Fruit fly (Drosophila melanogaster) whole organism, prepupa: ENCODE results near the gene Tcs5.

Experiments used
- Blimp-1 ChIP-seq: fragments of 200-800 bp; sonication (Bioruptor generic); optimal IDR thresholded peaks from 3 replicates; lab custom pipeline; 2017; ENCODE audit warnings: missing biosample characterization, missing genetic modification characterization, mild to moderate bottlenecking, moderate library complexity, missing genetic modification reagents
- CG3919 ChIP-seq: fragments of 200-800 bp; sonication (Bioruptor generic); optimal IDR thresholded peaks from 3 replicates; lab custom pipeline; 2016; ENCODE audit warnings: missing biosample characterization, missing genetic modification characterization
- CG6808 ChIP-seq: fragments of 200-800 bp; sonication (Bioruptor generic); optimal IDR thresholded peaks from 3 replicates; lab custom pipeline; 2017; ENCODE audit warnings: missing biosample characterization, missing genetic modification characterization, mild to moderate bottlenecking, moderate library complexity, missing genetic modification reagents
- Sox102F ChIP-seq: fragments of 200-800 bp; sonication (Bioruptor generic); optimal IDR thresholded peaks from 2 replicates; lab custom pipeline; 2016; ENCODE audit warnings: missing biosample characterization, mild to moderate bottlenecking, missing genetic modification characterization
- achi ChIP-seq: fragments of 200-800 bp; sonication (Bioruptor generic); optimal IDR thresholded peaks from 3 replicates; lab custom pipeline; 2016; ENCODE audit warnings: missing biosample characterization, missing genetic modification characterization
- eg ChIP-seq: fragments of 200-800 bp; sonication (Bioruptor generic); IDR thresholded peaks from 3 replicates; pipeline ENCODE4 v1.3.6; 2022; ENCODE audit warnings: missing biosample characterization, missing genetic modification characterization
- fd59A ChIP-seq: fragments of 200-800 bp; sonication (Bioruptor generic); optimal IDR thresholded peaks from 2 replicates; lab custom pipeline; 2017; ENCODE audit warnings: missing biosample characterization, mild to moderate bottlenecking, missing genetic modification characterization, missing genetic modification reagents

DNA sequence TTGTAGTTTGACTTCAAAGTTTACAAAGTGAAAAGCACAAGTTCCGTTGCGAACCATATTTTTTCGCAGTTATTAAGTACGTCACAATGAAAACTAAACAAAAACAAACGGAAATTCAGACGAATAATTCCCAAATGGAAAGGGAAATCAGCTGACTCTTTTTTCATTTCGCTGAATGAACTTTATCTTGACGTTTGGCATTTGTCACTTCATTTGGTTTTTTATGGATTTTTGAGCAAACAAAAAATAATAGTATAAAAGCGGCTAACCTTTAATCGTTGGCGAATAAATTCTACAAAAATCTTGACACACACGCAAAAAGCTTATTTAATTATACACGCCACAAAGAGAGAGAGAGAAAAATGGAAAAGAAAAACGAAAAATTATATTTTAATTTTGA is 44.5 kb upstream of the Tcs5 start:
- TF ChIP-seq eg (GFP tag; lab: Robert Waterston, UW) (no peak), CG6808 (GFP tag; lab: Kevin White, UChicago) (no peak), CG3919 (no peak), achi (GFP tag; lab: Kevin White, UChicago) (no peak), Sox102F (no peak), Blimp-1 (GFP tag; lab: Kevin White, UChicago) (no peak), fd59A (GFP tag; lab: Kevin White, UChicago) (no peak)
